Worm (Caenorhabditis elegans) whole organism, L4 larva: ENCODE data around the gene clec-230.

ENCODE experiments used
- F26F4.8 ChIP-seq: fragments of 200-800 bp; sonication (Bioruptor generic); conservative IDR thresholded peaks from 2 replicates; pipeline ENCODE4 v1.3.6; 2022; ENCODE audit warnings: missing genetic modification characterization, missing compliant biosample characterization
- F44E2.7 ChIP-seq: fragments of 200-800 bp; sonication (Bioruptor generic); IDR thresholded peaks from 2 replicates; pipeline ENCODE4 v2.1.2; 2022; ENCODE audit warnings: missing genetic modification characterization, missing compliant biosample characterization
- F49E8.2 ChIP-seq: sonication (generic microtip); optimal IDR thresholded peaks from 2 replicates; lab custom pipeline; 2016; ENCODE audit warnings: missing compliant biosample characterization, mild to moderate bottlenecking, missing genetic modification characterization, borderline replicate concordance
- T20F7.1 ChIP-seq: fragments of 200-800 bp; sonication (Bioruptor generic); optimal IDR thresholded peaks from 2 replicates; lab custom pipeline; 2018; ENCODE audit warnings: mild to moderate bottlenecking, missing genetic modification characterization, missing compliant biosample characterization
- Y48G9A.11 ChIP-seq: fragments of 200-800 bp; sonication (Bioruptor generic); IDR thresholded peaks from 2 replicates; pipeline ENCODE4 v1.3.6; 2022; ENCODE audit warnings: missing genetic modification reagents, missing genetic modification characterization, missing compliant biosample characterization
- ZK337.2 ChIP-seq: fragments of 200-800 bp; sonication (Bioruptor generic); IDR thresholded peaks from 2 replicates; pipeline ENCODE4 v1.3.6; 2022; ENCODE audit warnings: missing genetic modification reagents, missing genetic modification characterization, missing compliant biosample characterization
- ZK546.5 ChIP-seq, 2 experiments: sonication (generic microtip); optimal IDR thresholded peaks; 2 replicates each; lab custom pipeline; 2017; ENCODE audit warnings: missing biosample characterization in 2 of 2, missing genetic modification characterization in 2 of 2
- ama-1 ChIP-seq: fragments of 150-350 bp; optimal IDR thresholded peaks from 2 replicates; lab custom pipeline; 2014; ENCODE audit warnings: inconsistent platforms, mixed read lengths
- ceh-20 ChIP-seq: fragments of 200-800 bp; sonication (Bioruptor generic); IDR thresholded peaks from 2 replicates; pipeline ENCODE4 v1.3.6; 2022; ENCODE audit warnings: missing genetic modification reagents, missing genetic modification characterization, missing compliant biosample characterization
- ceh-32 ChIP-seq: sonication (generic microtip); optimal IDR thresholded peaks from 2 replicates; lab custom pipeline; 2016; ENCODE audit warnings: mild to moderate bottlenecking, missing genetic modification characterization, missing compliant biosample characterization; ENCODE audit not compliant: poor library complexity
- ceh-44 ChIP-seq: fragments of 200-800 bp; sonication (Bioruptor generic); IDR thresholded peaks from 2 replicates; pipeline ENCODE4 v1.3.6; 2022; ENCODE audit warnings: missing genetic modification reagents, missing genetic modification characterization, missing compliant biosample characterization
- ceh-62 ChIP-seq: sonication (generic microtip); optimal IDR thresholded peaks from 2 replicates; lab custom pipeline; 2017; ENCODE audit warnings: missing biosample characterization, missing genetic modification characterization
- ctbp-1 ChIP-seq: fragments of 200-800 bp; sonication (Bioruptor generic); IDR thresholded peaks from 2 replicates; pipeline ENCODE4 v1.3.6; 2022; ENCODE audit warnings: missing genetic modification reagents, missing genetic modification characterization, missing compliant biosample characterization
- dmd-6 ChIP-seq: fragments of 200-800 bp; sonication (Bioruptor generic); IDR thresholded peaks from 2 replicates; pipeline ENCODE4 v1.3.6; 2022; ENCODE audit warnings: missing genetic modification reagents, missing genetic modification characterization, missing compliant biosample characterization
- dpl-1 ChIP-seq: fragments of 150-350 bp; optimal IDR thresholded peaks from 2 replicates; lab custom pipeline; 2014; ENCODE audit warnings: missing biosample characterization, missing genetic modification reagents, missing genetic modification characterization
- duxl-1 ChIP-seq: sonication (generic microtip); optimal IDR thresholded peaks from 2 replicates; lab custom pipeline; 2016; ENCODE audit warnings: mild to moderate bottlenecking, missing genetic modification characterization, moderate library complexity, missing compliant biosample characterization; ENCODE audit not compliant: poor library complexity
- dve-1 ChIP-seq: sonication (generic microtip); optimal IDR thresholded peaks from 2 replicates; lab custom pipeline; 2017; ENCODE audit warnings: antibody characterized with exemption, mild to moderate bottlenecking, missing genetic modification characterization, missing compliant biosample characterization; ENCODE audit not compliant: insufficient read depth
- hif-1 ChIP-seq, 2 experiments: sonication (generic microtip); optimal IDR thresholded peaks; 2 replicates each; lab custom pipeline; 2016 to 2017; ENCODE audit warnings: missing compliant biosample characterization in 2 of 2, missing genetic modification characterization in 2 of 2, missing genetic modification reagents in 2 of 2, missing genotype in 2 of 2, mild to moderate bottlenecking in 1 of 2
- hlh-11 ChIP-seq: fragments of 200-800 bp; sonication (Bioruptor generic); optimal IDR thresholded peaks from 2 replicates; lab custom pipeline; 2018; ENCODE audit warnings: mild to moderate bottlenecking, missing genetic modification characterization, missing compliant biosample characterization
- hlh-30 ChIP-seq: sonication (generic microtip); optimal IDR thresholded peaks from 2 replicates; lab custom pipeline; 2017; ENCODE audit warnings: antibody characterized with exemption, mild to moderate bottlenecking, missing genetic modification characterization, missing compliant biosample characterization; ENCODE audit not compliant: insufficient read depth
- hmg-1.1 ChIP-seq: fragments of 200-800 bp; sonication (Bioruptor generic); IDR thresholded peaks from 2 replicates; pipeline ENCODE4 v1.3.6; 2022; ENCODE audit warnings: missing genetic modification reagents, missing genetic modification characterization, missing compliant biosample characterization
- jun-1 ChIP-seq: fragments of 150-350 bp; optimal IDR thresholded peaks from 2 replicates; lab custom pipeline; 2014; ENCODE audit warnings: missing biosample characterization, missing genetic modification reagents, missing genetic modification characterization
- lim-7 ChIP-seq: fragments of 200-800 bp; sonication (Bioruptor generic); IDR thresholded peaks from 2 replicates; pipeline ENCODE4 v1.3.6; 2022; ENCODE audit warnings: missing genetic modification characterization, missing compliant biosample characterization
- lin-13 ChIP-seq: fragments of 150-350 bp; optimal IDR thresholded peaks from 2 replicates; lab custom pipeline; 2014; ENCODE audit warnings: missing biosample characterization, missing genetic modification reagents, missing genetic modification characterization
- lin-15B ChIP-seq: fragments of 150-350 bp; sonication (generic microtip); optimal IDR thresholded peaks from 3 replicates; lab custom pipeline; 2014; ENCODE audit warnings: missing biosample characterization, missing genetic modification characterization
- lin-29 ChIP-seq: fragments of 200-800 bp; sonication (Bioruptor generic); IDR thresholded peaks from 2 replicates; pipeline ENCODE4 v1.3.6; 2022; ENCODE audit warnings: missing genetic modification reagents, missing genetic modification characterization, missing compliant biosample characterization
- madf-9 ChIP-seq: fragments of 200-800 bp; sonication (Bioruptor generic); conservative IDR thresholded peaks from 2 replicates; pipeline ENCODE4 v1.3.6; 2022; ENCODE audit warnings: missing genetic modification reagents, missing genetic modification characterization, missing compliant biosample characterization
- mdl-1 ChIP-seq, 2 experiments: fragments of 150-350 bp in 1 of 2; sonication (generic microtip) in 1 of 2; optimal IDR thresholded peaks; 2 replicates each; lab custom pipeline; 2014 to 2017; ENCODE audit warnings: missing biosample characterization in 2 of 2, missing genetic modification characterization in 2 of 2
- nhr-237 ChIP-seq: sonication (generic microtip); optimal IDR thresholded peaks from 2 replicates; lab custom pipeline; 2017; ENCODE audit warnings: missing biosample characterization, missing genetic modification characterization
- nhr-28 ChIP-seq: fragments of 150-350 bp; optimal IDR thresholded peaks from 2 replicates; lab custom pipeline; 2014; ENCODE audit warnings: missing biosample characterization, missing genetic modification characterization
- nhr-6 ChIP-seq: fragments of 150-350 bp; optimal IDR thresholded peaks from 2 replicates; lab custom pipeline; 2014; ENCODE audit warnings: missing biosample characterization, missing genetic modification characterization
- php-3 ChIP-seq: fragments of 200-800 bp; sonication (Bioruptor generic); IDR thresholded peaks from 2 replicates; pipeline ENCODE4 v1.3.6; 2022; ENCODE audit warnings: missing genetic modification reagents, missing genetic modification characterization, missing compliant biosample characterization
- saeg-2 ChIP-seq: fragments of 200-800 bp; sonication (Bioruptor generic); IDR thresholded peaks from 2 replicates; pipeline ENCODE4 v1.3.6; 2022; ENCODE audit warnings: missing genetic modification reagents, missing genetic modification characterization, missing compliant biosample characterization
- set-16 ChIP-seq: fragments of 200-800 bp; sonication (Bioruptor generic); IDR thresholded peaks from 2 replicates; pipeline ENCODE4 v1.3.6; 2022; ENCODE audit warnings: missing genetic modification reagents, missing genetic modification characterization, missing compliant biosample characterization
- skn-1 ChIP-seq: fragments of 150-350 bp; optimal IDR thresholded peaks from 2 replicates; lab custom pipeline; 2014; ENCODE audit warnings: missing biosample characterization, missing genetic modification characterization
- snpc-1.2 ChIP-seq: fragments of 200-800 bp; sonication (Bioruptor generic); IDR thresholded peaks from 2 replicates; pipeline ENCODE4 v1.3.6; 2022; ENCODE audit warnings: missing genetic modification reagents, missing genetic modification characterization, missing compliant biosample characterization
- snpc-4 ChIP-seq: fragments of 150-350 bp; optimal IDR thresholded peaks from 2 replicates; lab custom pipeline; 2014; ENCODE audit warnings: missing biosample characterization, missing genetic modification characterization
- spr-1 ChIP-seq: sonication (generic microtip); optimal IDR thresholded peaks from 2 replicates; lab custom pipeline; 2016; ENCODE audit warnings: mild to moderate bottlenecking, missing genetic modification characterization, missing compliant biosample characterization
- tra-1 ChIP-seq: fragments of 200-800 bp; sonication (Bioruptor generic); IDR thresholded peaks from 2 replicates; pipeline ENCODE4 v1.3.6; 2022; ENCODE audit warnings: missing genetic modification reagents, missing genetic modification characterization, missing compliant biosample characterization
- unc-62 ChIP-seq, 3 experiments: fragments of 150-350 bp in 1 of 3; sonication (generic microtip); optimal IDR thresholded peaks in 2 of 3; peaks in 1 of 3; 1 replicate in 1 of 3; 2 replicates in 2 of 3; lab custom pipeline; 2014 to 2017; ENCODE audit warnings: missing biosample characterization in 3 of 3, missing genetic modification characterization in 3 of 3, missing genetic modification reagents in 3 of 3, missing genotype in 1 of 3
- vab-7 ChIP-seq: fragments of 200-800 bp; sonication (Bioruptor generic); IDR thresholded peaks from 2 replicates; pipeline ENCODE4 v1.3.6; 2022; ENCODE audit warnings: missing genetic modification reagents, missing genetic modification characterization, missing compliant biosample characterization
- zag-1 ChIP-seq: fragments of 150-350 bp; optimal IDR thresholded peaks from 2 replicates; lab custom pipeline; 2014; ENCODE audit warnings: missing biosample characterization, missing genetic modification characterization
- zfp-2 ChIP-seq: sonication (generic microtip); optimal IDR thresholded peaks from 2 replicates; lab custom pipeline; 2016; ENCODE audit warnings: mild to moderate bottlenecking, missing genetic modification characterization, missing compliant biosample characterization
- zip-11 ChIP-seq: fragments of 200-800 bp; sonication (Bioruptor generic); IDR thresholded peaks from 2 replicates; pipeline ENCODE4 v1.3.6; 2022; ENCODE audit warnings: missing genetic modification characterization, missing compliant biosample characterization
- ztf-11 ChIP-seq: fragments of 150-350 bp; optimal IDR thresholded peaks from 2 replicates; lab custom pipeline; 2014; ENCODE audit warnings: missing biosample characterization, missing genetic modification characterization

clec-230 gene

DNA sequence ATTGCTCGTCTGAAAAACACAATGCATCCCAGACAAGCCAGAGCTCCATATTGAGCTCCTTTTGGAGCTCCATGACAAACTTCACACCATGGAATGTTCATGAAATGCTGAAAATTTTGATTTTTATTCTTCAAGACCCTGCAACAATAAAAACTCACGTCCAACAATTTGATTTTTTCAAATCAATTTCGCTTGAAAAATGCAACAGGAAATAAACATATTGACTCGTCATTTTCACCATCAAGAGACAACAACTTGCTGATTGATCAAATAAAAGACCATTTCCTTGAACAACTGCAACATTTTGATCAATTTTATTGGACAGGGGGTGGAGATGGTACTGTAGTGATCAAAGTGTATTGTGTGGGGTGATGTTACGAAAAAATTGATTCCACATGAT lies 20.8 kb upstream of the clec-230 start, which contains the start of gene nhr-269:
TSS of gene nhr-269 (minus strand) at position 101 of the 400 bp plus-strand sequence.
- no peak for TF ChIP-seq mdl-1 (tag; optimal IDR thresholded peaks at IDR 0.05; lab: Kevin White, UChicago)
- TF ChIP-seq dve-1 (tag; lab: Kevin White, UChicago) = no peak
- no peak for TF ChIP-seq php-3 (GFP tag; lab: Robert Waterston, UW)
- no peak for TF ChIP-seq ZK337.2 (GFP tag; lab: Robert Waterston, UW)
- TF ChIP-seq zfp-2 (tag; lab: Kevin White, UChicago) = no peak
- TF ChIP-seq lin-13 (GFP tag; lab: Kevin White, UChicago) = no peak
- no peak for TF ChIP-seq hlh-30 (tag; lab: Kevin White, UChicago)
- TF ChIP-seq lin-29 (GFP tag; lab: Robert Waterston, UW) = no peak
- no peak for TF ChIP-seq F26F4.8 (GFP tag; lab: Robert Waterston, UW)
- TF ChIP-seq Y48G9A.11 (GFP tag; lab: Robert Waterston, UW) = no peak
- TF ChIP-seq ceh-20 (GFP tag; lab: Robert Waterston, UW) = no peak
- TF ChIP-seq ztf-11 (tag; lab: Kevin White, UChicago) = no peak
- TF ChIP-seq dpl-1 (GFP tag; lab: Kevin White, UChicago) = no peak
- TF ChIP-seq nhr-237 (tag; lab: Kevin White, UChicago) = no peak
- TF ChIP-seq zip-11 (GFP tag; lab: Robert Waterston, UW) = no peak
- no peak for TF ChIP-seq hif-1 (tag; optimal IDR thresholded peaks at IDR 0.05; lab: Kevin White, UChicago)
- TF ChIP-seq zag-1 (tag; lab: Kevin White, UChicago) = no peak
- no peak for TF ChIP-seq lin-15B (tag; lab: Kevin White, UChicago)
- TF ChIP-seq jun-1 = no peak

DNA sequence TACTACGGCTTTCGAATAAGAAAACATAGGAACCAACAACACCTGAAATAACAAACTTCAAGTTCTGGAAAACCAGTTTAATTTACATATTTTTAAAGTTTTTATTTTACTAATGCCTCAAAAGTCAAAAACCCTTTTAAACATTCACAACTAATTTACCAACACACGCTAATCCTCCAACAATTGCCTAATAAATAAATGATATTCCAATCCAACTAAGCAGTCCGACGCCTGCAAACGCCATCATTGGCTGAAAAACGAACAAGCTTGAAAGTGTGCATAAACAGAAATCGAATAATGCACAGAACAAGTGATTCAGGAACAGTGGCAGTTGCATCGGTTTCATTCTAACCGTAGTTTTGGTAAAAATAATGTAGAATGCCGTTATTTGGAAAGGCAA lies 18.8 kb upstream of the clec-230 start:
- no peak for TF ChIP-seq madf-9 (GFP tag; lab: Robert Waterston, UW)
- TF ChIP-seq unc-62 (GFP tag; optimal IDR thresholded peaks at IDR 0.05 in 1 of 2; lab: Kevin White, UChicago) = peak in 1 of 2 experiments; percentile 95
- TF ChIP-seq unc-62 (tag; optimal IDR thresholded peaks at IDR 0.05; lab: Kevin White, UChicago) = no peak
- TF ChIP-seq ceh-62 = no peak
- TF ChIP-seq, all 104 proteins: peak for 1

DNA sequence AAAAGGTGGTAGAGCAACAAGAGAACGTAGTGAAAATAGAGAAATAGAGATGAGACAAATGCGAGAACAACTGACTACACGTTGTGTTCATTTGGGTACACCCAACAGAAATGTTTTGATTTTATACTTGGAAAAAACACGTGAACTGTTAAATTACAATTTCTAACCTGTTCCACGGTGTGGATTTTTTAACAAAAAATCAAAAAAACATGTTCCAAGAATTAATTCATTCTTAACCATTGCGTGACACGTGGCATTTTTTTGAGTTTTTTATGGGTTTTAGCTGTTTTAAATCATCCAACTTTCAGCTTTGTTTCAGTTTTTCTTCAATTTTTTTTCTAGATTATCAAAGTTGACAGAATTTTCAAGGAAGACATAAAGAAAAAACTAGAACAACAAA lies 12.5 kb upstream of the clec-230 start, which contains the start of gene ech-1.1:
TSS of gene ech-1.1 (minus strand) at position 101 of the 400 bp plus-strand sequence.
- TF ChIP-seq nhr-28 (tag; lab: Kevin White, UChicago) = peak; percentile 14

DNA sequence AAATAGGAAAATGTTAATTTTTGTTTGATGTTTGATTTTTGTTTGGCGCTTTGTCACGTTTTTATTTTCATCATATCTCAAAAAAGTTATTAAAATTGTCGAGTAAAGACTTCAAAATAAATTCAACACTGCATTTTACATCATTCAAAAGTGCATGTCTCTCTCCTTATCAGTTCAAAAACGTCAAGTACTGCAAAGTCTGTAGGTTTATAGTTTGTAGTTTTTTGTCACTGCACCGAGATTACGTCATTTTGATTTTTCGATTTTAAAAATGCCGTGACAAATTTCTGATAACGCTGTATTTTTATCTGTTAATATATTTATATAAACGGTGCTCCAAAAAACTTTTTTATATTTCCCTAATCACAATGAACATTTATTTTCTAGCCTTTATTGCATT lies 5.7 kb upstream of the clec-230 start, which contains the start of gene C29F3.7:
TSS of gene C29F3.7 (plus strand) at position 254 of the 400 bp plus-strand sequence.
- TF ChIP-seq nhr-6 (peak; percentile 90), snpc-4 (no peak), lim-7 (GFP tag; lab: Robert Waterston, UW) (no peak), ama-1 (lab: Kevin White, UChicago) (no peak), vab-7 (no peak), F44E2.7 (GFP tag; lab: Robert Waterston, UW) (no peak), ceh-32 (tag; lab: Kevin White, UChicago) (no peak), php-3 (GFP tag; lab: Robert Waterston, UW) (no peak; the same call in 1 of the 2 replicates), dmd-6 (GFP tag; lab: Robert Waterston, UW) (peak; percentile 99), unc-62 (GFP tag; optimal IDR thresholded peaks at IDR 0.05 in 1 of 2; lab: Kevin White, UChicago) (peak in 1 of 2 experiments; percentile 35), unc-62 (tag; optimal IDR thresholded peaks at IDR 0.05; lab: Kevin White, UChicago) (no peak), spr-1 (tag; lab: Kevin White, UChicago) (no peak), ceh-44 (no peak), ctbp-1 (GFP tag; lab: Robert Waterston, UW) (no peak), T20F7.1 (GFP tag; lab: Kevin White, UChicago) (peak; percentile 68), tra-1 (GFP tag; lab: Robert Waterston, UW) (no peak), hlh-11 (tag; lab: Kevin White, UChicago) (peak; percentile 85), saeg-2 (no peak), set-16 (GFP tag; lab: Robert Waterston, UW) (no peak), F49E8.2 (no peak), ceh-62 (no peak), skn-1 (tag; lab: Kevin White, UChicago) (no peak), hmg-1.1 (no peak), duxl-1 (tag; lab: Kevin White, UChicago) (no peak), ZK546.5 (tag; optimal IDR thresholded peaks at IDR 0.05; lab: Kevin White, UChicago) (no peak), madf-9 (GFP tag; lab: Robert Waterston, UW) (no peak), snpc-1.2 (GFP tag; lab: Robert Waterston, UW) (no peak)
